Worm (Caenorhabditis elegans): ENCODE measurements around the gene ubc-15.

DNA sequence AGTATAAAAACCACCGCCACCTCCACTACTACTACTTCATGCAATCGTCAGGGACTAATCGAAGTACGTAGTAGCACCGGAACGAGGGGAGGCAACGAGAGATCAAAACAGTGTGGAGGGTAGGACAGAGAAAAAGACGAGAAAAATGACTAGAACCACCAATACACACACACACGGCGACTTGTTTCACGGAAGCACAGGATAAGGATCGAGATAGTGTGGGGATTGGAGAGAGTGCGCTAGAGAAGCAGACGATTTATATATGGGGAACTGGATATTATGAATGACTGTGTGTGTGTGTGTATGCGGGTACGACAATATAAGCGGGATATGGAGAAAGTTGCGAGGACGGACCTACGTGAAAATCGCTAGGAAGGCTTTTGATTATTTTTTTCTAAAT lies 58.6 kb downstream of the ubc-15 start:
- no peak for TF ChIP-seq elt-4 (tag; optimal IDR thresholded peaks at IDR 0.05)
- TF ChIP-seq nfya-1 (tag; optimal IDR thresholded peaks at IDR 0.05): no peak
- no peak for TF ChIP-seq Y22D7AL.16 (tag; optimal IDR thresholded peaks at IDR 0.05)
- TF ChIP-seq ceh-22 (tag; optimal IDR thresholded peaks at IDR 0.05): no peak
